Fruit fly (Drosophila melanogaster) whole organism, prepupa: ENCODE results near the gene BTBD9.
A peak's percentile ranks its signal among the peaks of the same experiment; 100 is the strongest.

Source experiments
- CG6854 ChIP-seq: fragments of 200-800 bp; sonication (Bioruptor generic); optimal IDR thresholded peaks from 2 replicates; lab custom pipeline; 2017; ENCODE audit warnings: missing biosample characterization, mild to moderate bottlenecking, missing genetic modification characterization
- Eip93F ChIP-seq: fragments of 200-800 bp; sonication (Bioruptor generic); optimal IDR thresholded peaks from 2 replicates; lab custom pipeline; 2016; ENCODE audit warnings: missing biosample characterization, mild to moderate bottlenecking, missing genetic modification characterization
- Met ChIP-seq: fragments of 200-800 bp; sonication (Bioruptor generic); optimal IDR thresholded peaks from 3 replicates; lab custom pipeline; 2016; ENCODE audit warnings: missing biosample characterization, missing genetic modification characterization
- Smox ChIP-seq: fragments of 200-800 bp; sonication (Bioruptor generic); optimal IDR thresholded peaks from 3 replicates; lab custom pipeline; 2016; ENCODE audit warnings: missing biosample characterization, missing genetic modification characterization
- Sox15 ChIP-seq: fragments of 200-800 bp; sonication (Bioruptor generic); optimal IDR thresholded peaks from 3 replicates; lab custom pipeline; 2016; ENCODE audit warnings: missing biosample characterization, missing genetic modification characterization
- dsx ChIP-seq: fragments of 200-800 bp; optimal IDR thresholded peaks from 3 replicates; lab custom pipeline; 2019; ENCODE audit warnings: missing biosample characterization, mild to moderate bottlenecking, missing genetic modification characterization, moderate library complexity; ENCODE audit not compliant: poor library complexity, severe bottlenecking
- pdm3 ChIP-seq: fragments of 200-800 bp; sonication (Bioruptor generic); optimal IDR thresholded peaks from 3 replicates; lab custom pipeline; 2016; ENCODE audit warnings: missing biosample characterization, missing genetic modification characterization
- spab ChIP-seq: fragments of 200-800 bp; sonication (Bioruptor generic); optimal IDR thresholded peaks from 2 replicates; lab custom pipeline; 2017; ENCODE audit warnings: missing biosample characterization, mild to moderate bottlenecking, missing genetic modification characterization, missing genetic modification reagents

- TF ChIP-seq Sox15 (GFP tag; lab: Kevin White, UChicago), result no peak
- no peak for TF ChIP-seq dsx (GFP tag; lab: Kevin White, UChicago)
- TF ChIP-seq Met, result no peak
- no peak for TF ChIP-seq CG6854 (GFP tag; lab: Kevin White, UChicago)
- TF ChIP-seq spab, result peak; percentile 2
- no peak for TF ChIP-seq Eip93F (GFP tag; lab: Kevin White, UChicago)
- TF ChIP-seq pdm3 (GFP tag; lab: Kevin White, UChicago), result no peak
- TF ChIP-seq Smox, result no peak
Observed at dm6 chrX:10773562-10773961, 5.2 kb downstream of the BTBD9 start.
